Worm (Caenorhabditis elegans) whole organism, L4 larva: ENCODE measurements around the gene mmad-1.

Source experiments
- F26F4.8 ChIP-seq: fragments of 200-800 bp; sonication (Bioruptor generic); conservative IDR thresholded peaks from 2 replicates; pipeline ENCODE4 v1.3.6; 2022; ENCODE audit warnings: missing genetic modification characterization, missing compliant biosample characterization
- F37D6.2 ChIP-seq: sonication (generic microtip); optimal IDR thresholded peaks from 2 replicates; lab custom pipeline; 2016; ENCODE audit warnings: mild to moderate bottlenecking, missing genetic modification characterization, missing compliant biosample characterization
- T20F7.1 ChIP-seq: fragments of 200-800 bp; sonication (Bioruptor generic); optimal IDR thresholded peaks from 2 replicates; lab custom pipeline; 2018; ENCODE audit warnings: mild to moderate bottlenecking, missing genetic modification characterization, missing compliant biosample characterization
- Y48G9A.11 ChIP-seq: fragments of 200-800 bp; sonication (Bioruptor generic); IDR thresholded peaks from 2 replicates; pipeline ENCODE4 v1.3.6; 2022; ENCODE audit warnings: missing genetic modification reagents, missing genetic modification characterization, missing compliant biosample characterization
- aha-1 ChIP-seq: fragments of 150-350 bp; peaks from one replicate; lab custom pipeline; 2014; ENCODE audit warnings: missing biosample characterization, missing genetic modification characterization
- attf-4 ChIP-seq: sonication (generic microtip); optimal IDR thresholded peaks from 3 replicates; lab custom pipeline; 2017; ENCODE audit warnings: missing biosample characterization, missing genetic modification characterization
- ceh-82 ChIP-seq: sonication (generic microtip); optimal IDR thresholded peaks from 2 replicates; lab custom pipeline; 2017; ENCODE audit warnings: missing biosample characterization, missing genetic modification characterization
- ces-1 ChIP-seq: fragments of 150-350 bp; sonication (generic microtip); optimal IDR thresholded peaks from 4 replicates; lab custom pipeline; 2014; ENCODE audit warnings: missing biosample characterization, missing genetic modification reagents, missing genetic modification characterization
- daf-12 ChIP-seq: fragments of 150-350 bp; optimal IDR thresholded peaks from 2 replicates; lab custom pipeline; 2014; ENCODE audit warnings: missing biosample characterization, missing genetic modification reagents, missing genetic modification characterization
- daf-19 ChIP-seq: fragments of 200-800 bp; sonication (Bioruptor generic); conservative IDR thresholded peaks from 2 replicates; pipeline ENCODE4 v1.3.6; 2022; ENCODE audit warnings: missing genetic modification characterization, missing compliant biosample characterization
- daf-8 ChIP-seq: fragments of 200-800 bp; sonication (Bioruptor generic); IDR thresholded peaks from 2 replicates; pipeline ENCODE4 v1.3.6; 2022; ENCODE audit warnings: missing genetic modification characterization, missing compliant biosample characterization
- dmd-9 ChIP-seq: fragments of 200-800 bp; sonication (Bioruptor generic); IDR thresholded peaks from 2 replicates; pipeline ENCODE4 v1.3.6; 2022; ENCODE audit warnings: missing genetic modification reagents, missing genetic modification characterization, missing compliant biosample characterization
- dve-1 ChIP-seq: sonication (generic microtip); optimal IDR thresholded peaks from 2 replicates; lab custom pipeline; 2017; ENCODE audit warnings: antibody characterized with exemption, mild to moderate bottlenecking, missing genetic modification characterization, missing compliant biosample characterization; ENCODE audit not compliant: insufficient read depth
- gei-8 ChIP-seq: fragments of 200-800 bp; sonication (Bioruptor generic); optimal IDR thresholded peaks from 2 replicates; lab custom pipeline; 2018; ENCODE audit warnings: mild to moderate bottlenecking, missing genetic modification characterization, missing compliant biosample characterization
- hlh-11 ChIP-seq: fragments of 200-800 bp; sonication (Bioruptor generic); optimal IDR thresholded peaks from 2 replicates; lab custom pipeline; 2018; ENCODE audit warnings: mild to moderate bottlenecking, missing genetic modification characterization, missing compliant biosample characterization
- hlh-30 ChIP-seq: sonication (generic microtip); optimal IDR thresholded peaks from 2 replicates; lab custom pipeline; 2017; ENCODE audit warnings: antibody characterized with exemption, mild to moderate bottlenecking, missing genetic modification characterization, missing compliant biosample characterization; ENCODE audit not compliant: insufficient read depth
- jun-1 ChIP-seq: fragments of 150-350 bp; optimal IDR thresholded peaks from 2 replicates; lab custom pipeline; 2014; ENCODE audit warnings: missing biosample characterization, missing genetic modification reagents, missing genetic modification characterization
- lim-7 ChIP-seq: fragments of 200-800 bp; sonication (Bioruptor generic); IDR thresholded peaks from 2 replicates; pipeline ENCODE4 v1.3.6; 2022; ENCODE audit warnings: missing genetic modification characterization, missing compliant biosample characterization
- lin-13 ChIP-seq: fragments of 150-350 bp; optimal IDR thresholded peaks from 2 replicates; lab custom pipeline; 2014; ENCODE audit warnings: missing biosample characterization, missing genetic modification reagents, missing genetic modification characterization
- lin-15B ChIP-seq: fragments of 150-350 bp; sonication (generic microtip); optimal IDR thresholded peaks from 3 replicates; lab custom pipeline; 2014; ENCODE audit warnings: missing biosample characterization, missing genetic modification characterization
- lin-38 ChIP-seq: fragments of 200-800 bp; sonication (Bioruptor generic); IDR thresholded peaks from 2 replicates; pipeline ENCODE4 v1.3.6; 2022; ENCODE audit warnings: missing genetic modification reagents, missing genetic modification characterization, missing compliant biosample characterization
- madf-5 ChIP-seq, 2 experiments: fragments of 200-800 bp; sonication (Bioruptor generic); IDR thresholded peaks; 2 replicates each; pipeline ENCODE4 v1.3.6; 2022; ENCODE audit warnings: missing compliant biosample characterization in 2 of 2, missing genetic modification characterization in 2 of 2
- mep-1 ChIP-seq: fragments of 150-350 bp; sonication (generic microtip); optimal IDR thresholded peaks from 3 replicates; lab custom pipeline; 2014; ENCODE audit warnings: missing biosample characterization, missing genetic modification characterization
- mes-2 ChIP-seq: sonication (generic microtip); optimal IDR thresholded peaks from 2 replicates; lab custom pipeline; 2016; ENCODE audit warnings: missing genotype, mild to moderate bottlenecking, missing genetic modification characterization, missing compliant biosample characterization; ENCODE audit not compliant: poor library complexity, severe bottlenecking
- nhr-111 ChIP-seq: fragments of 200-800 bp; sonication (Bioruptor generic); optimal IDR thresholded peaks from 2 replicates; lab custom pipeline; 2018; ENCODE audit warnings: mild to moderate bottlenecking, missing genetic modification characterization, missing compliant biosample characterization
- nhr-25 ChIP-seq: sonication (generic microtip); optimal IDR thresholded peaks from 2 replicates; lab custom pipeline; 2017; ENCODE audit warnings: missing genetic modification characterization, mild to moderate bottlenecking, missing compliant biosample characterization, antibody characterized with exemption, moderate library complexity, borderline replicate concordance; ENCODE audit not compliant: insufficient read depth
- nhr-28 ChIP-seq: fragments of 150-350 bp; optimal IDR thresholded peaks from 2 replicates; lab custom pipeline; 2014; ENCODE audit warnings: missing biosample characterization, missing genetic modification characterization
- nhr-42 ChIP-seq: fragments of 200-800 bp; sonication (Bioruptor generic); IDR thresholded peaks from 2 replicates; pipeline ENCODE4 v1.3.6; 2022; ENCODE audit warnings: missing genetic modification characterization, missing compliant biosample characterization
- nhr-48 ChIP-seq: sonication (generic microtip); optimal IDR thresholded peaks from 2 replicates; lab custom pipeline; 2016; ENCODE audit warnings: mild to moderate bottlenecking, missing genetic modification characterization, missing compliant biosample characterization
- nhr-76 ChIP-seq: fragments of 150-350 bp; optimal IDR thresholded peaks from 2 replicates; lab custom pipeline; 2014; ENCODE audit warnings: missing biosample characterization, missing genetic modification characterization
- nhr-77 ChIP-seq: fragments of 150-350 bp; optimal IDR thresholded peaks from 2 replicates; lab custom pipeline; 2014; ENCODE audit warnings: missing biosample characterization, missing genetic modification characterization
- php-3 ChIP-seq: fragments of 200-800 bp; sonication (Bioruptor generic); IDR thresholded peaks from 2 replicates; pipeline ENCODE4 v1.3.6; 2022; ENCODE audit warnings: missing genetic modification reagents, missing genetic modification characterization, missing compliant biosample characterization
- rbr-2 ChIP-seq: sonication (generic microtip); optimal IDR thresholded peaks from 2 replicates; lab custom pipeline; 2016; ENCODE audit warnings: missing genotype, missing genetic modification characterization, missing compliant biosample characterization
- saeg-2 ChIP-seq: fragments of 200-800 bp; sonication (Bioruptor generic); IDR thresholded peaks from 2 replicates; pipeline ENCODE4 v1.3.6; 2022; ENCODE audit warnings: missing genetic modification reagents, missing genetic modification characterization, missing compliant biosample characterization
- sdz-12 ChIP-seq: fragments of 200-800 bp; sonication (Bioruptor generic); optimal IDR thresholded peaks from 2 replicates; lab custom pipeline; 2018; ENCODE audit warnings: mild to moderate bottlenecking, missing genetic modification characterization, missing compliant biosample characterization
- set-16 ChIP-seq: fragments of 200-800 bp; sonication (Bioruptor generic); IDR thresholded peaks from 2 replicates; pipeline ENCODE4 v1.3.6; 2022; ENCODE audit warnings: missing genetic modification reagents, missing genetic modification characterization, missing compliant biosample characterization
- unc-62 ChIP-seq, 3 experiments: fragments of 150-350 bp in 1 of 3; sonication (generic microtip); optimal IDR thresholded peaks in 2 of 3; peaks in 1 of 3; 1 replicate in 1 of 3; 2 replicates in 2 of 3; lab custom pipeline; 2014 to 2017; ENCODE audit warnings: missing biosample characterization in 3 of 3, missing genetic modification characterization in 3 of 3, missing genetic modification reagents in 3 of 3, missing genotype in 1 of 3
- zag-1 ChIP-seq: fragments of 150-350 bp; optimal IDR thresholded peaks from 2 replicates; lab custom pipeline; 2014; ENCODE audit warnings: missing biosample characterization, missing genetic modification characterization
- zfp-2 ChIP-seq: sonication (generic microtip); optimal IDR thresholded peaks from 2 replicates; lab custom pipeline; 2016; ENCODE audit warnings: mild to moderate bottlenecking, missing genetic modification characterization, missing compliant biosample characterization
- zip-2 ChIP-seq: fragments of 150-350 bp; optimal IDR thresholded peaks from 2 replicates; lab custom pipeline; 2014; ENCODE audit warnings: missing biosample characterization, missing genetic modification characterization

The mmad-1 gene

DNA sequence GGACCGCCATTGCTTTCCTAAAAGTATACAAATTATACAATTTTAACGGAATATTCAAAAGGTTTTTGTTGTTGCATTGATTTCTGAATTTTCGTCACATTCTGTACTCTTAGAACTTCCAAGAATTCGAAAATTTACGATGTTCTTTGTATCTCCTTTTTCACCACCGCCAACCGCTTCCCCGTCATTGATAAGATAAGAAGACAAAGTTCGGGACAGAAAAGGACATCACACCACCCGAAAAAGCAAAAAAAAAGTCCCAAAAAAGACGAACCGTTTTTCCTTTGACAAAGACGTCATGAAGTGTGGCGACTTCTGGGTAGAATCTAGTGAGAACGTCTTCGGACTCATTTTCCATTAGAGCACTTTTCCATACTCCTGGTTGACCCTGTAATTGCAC is 6.3 kb downstream of the mmad-1 start (continued):
- TF ChIP-seq sdz-12 (GFP tag; lab: Kevin White, UChicago), result no peak
- TF ChIP-seq dmd-9, result no peak
- no peak for TF ChIP-seq nhr-42 (GFP tag; lab: Robert Waterston, UW)
- no peak for TF ChIP-seq T20F7.1 (GFP tag; lab: Kevin White, UChicago)
- peak; percentile 17 for TF ChIP-seq hlh-30 (tag; lab: Kevin White, UChicago)
- no peak for TF ChIP-seq daf-12 (tag; lab: Kevin White, UChicago)
- peak; percentile 26 for TF ChIP-seq mep-1 (tag; lab: Kevin White, UChicago)
- TF ChIP-seq F37D6.2, result no peak
- no peak for TF ChIP-seq daf-19 (GFP tag; lab: Robert Waterston, UW)
- TF ChIP-seq lin-15B (tag; lab: Kevin White, UChicago), result no peak
- TF ChIP-seq gei-8 (GFP tag; lab: Kevin White, UChicago), result no peak
- TF ChIP-seq php-3 (GFP tag; lab: Robert Waterston, UW), result no peak
- TF ChIP-seq dve-1 (tag; lab: Kevin White, UChicago), result peak; percentile 24
- TF ChIP-seq ces-1 (GFP tag; lab: Kevin White, UChicago), result no peak
- TF ChIP-seq daf-8 (GFP tag; lab: Robert Waterston, UW), result no peak
- TF ChIP-seq F26F4.8, result no peak
- TF ChIP-seq zag-1, result no peak
- peak; percentile 33 for TF ChIP-seq lin-13
- peak; percentile 17 for TF ChIP-seq nhr-48 (tag; lab: Kevin White, UChicago)
- TF ChIP-seq lim-7, result no peak
- TF ChIP-seq nhr-76 (tag; lab: Kevin White, UChicago), result no peak

DNA sequence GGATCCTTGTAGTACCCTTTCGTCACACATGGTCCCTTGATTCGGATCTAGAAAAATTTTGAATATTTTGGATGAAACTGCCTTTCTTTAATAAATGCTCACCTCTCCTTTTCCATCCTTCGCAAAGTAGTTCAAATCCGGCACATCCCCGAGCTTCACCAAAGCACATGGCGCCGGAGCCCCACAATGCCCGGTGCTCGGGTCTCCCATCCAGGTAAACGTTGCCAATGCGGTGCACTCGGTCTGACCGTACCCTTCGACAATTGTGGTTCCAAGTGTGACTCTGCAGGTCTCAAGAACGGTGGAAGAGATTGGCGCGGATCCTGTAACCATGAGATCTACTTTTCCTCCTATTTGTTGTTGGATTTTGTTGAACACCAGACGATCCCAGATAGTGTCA is 8.0 kb downstream of the mmad-1 start:
- TF ChIP-seq unc-62 (GFP tag; optimal IDR thresholded peaks at IDR 0.05 in 1 of 2; lab: Kevin White, UChicago) (no peak), unc-62 (tag; optimal IDR thresholded peaks at IDR 0.05; lab: Kevin White, UChicago) (no peak), zfp-2 (tag; lab: Kevin White, UChicago) (no peak), set-16 (GFP tag; lab: Robert Waterston, UW) (peak; percentile 50), F37D6.2 (no peak)

DNA sequence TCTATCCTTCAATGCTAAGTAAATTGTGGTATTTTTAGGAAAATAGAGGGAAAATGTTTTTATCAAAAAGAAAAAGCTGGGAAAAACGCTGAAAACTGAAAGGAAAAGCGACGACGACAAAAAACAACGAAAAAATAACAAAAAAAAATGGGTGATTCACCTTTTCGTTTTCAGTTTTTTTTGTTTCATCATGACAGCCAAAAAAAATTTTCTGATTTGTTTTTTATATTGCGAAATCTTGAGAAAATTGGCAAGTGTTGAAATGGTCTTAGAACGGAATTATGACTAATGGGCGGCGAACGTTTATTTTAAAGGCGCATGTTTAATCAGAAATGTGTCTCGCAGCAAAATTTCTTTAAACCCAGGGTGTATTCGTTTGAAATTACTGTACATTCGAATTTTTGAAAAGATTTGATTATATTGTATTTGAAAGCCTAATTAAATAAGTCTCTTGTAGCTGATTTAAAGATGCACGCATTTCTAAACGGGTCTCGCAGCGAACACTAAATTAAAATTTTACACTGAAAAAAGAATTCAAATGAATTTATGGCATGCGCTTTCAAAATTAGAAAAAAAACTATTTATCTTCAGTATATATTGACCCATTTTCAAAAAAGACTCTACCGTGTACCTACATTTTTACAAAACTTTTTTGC is 12.9 kb downstream of the mmad-1 start:
- TF ChIP-seq unc-62 (GFP tag; optimal IDR thresholded peaks at IDR 0.05 in 1 of 2; lab: Kevin White, UChicago) (no peak), unc-62 (tag; optimal IDR thresholded peaks at IDR 0.05; lab: Kevin White, UChicago) (no peak), aha-1 (peak; percentile 96)
- TF ChIP-seq, all 104 proteins: peak for 1

DNA sequence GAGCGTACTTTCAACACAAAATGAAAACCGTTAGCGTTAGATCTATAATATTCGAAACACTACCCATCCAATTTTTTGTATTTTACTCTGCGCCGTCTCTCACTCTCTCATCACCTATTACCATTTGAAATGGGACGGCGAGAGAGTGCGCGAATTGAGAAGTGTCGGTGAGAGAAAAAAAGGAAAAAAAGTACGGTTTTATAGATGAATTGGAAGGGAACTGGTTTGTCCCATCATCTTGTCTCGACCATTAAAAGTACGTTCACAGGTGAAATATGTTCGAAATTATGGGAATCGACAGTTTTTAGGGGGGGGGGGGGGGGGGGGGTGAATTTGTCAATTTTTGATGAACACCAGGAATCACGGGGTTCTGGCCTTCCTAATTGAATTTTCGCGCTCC is 14.1 kb downstream of the mmad-1 start:
- TF ChIP-seq nhr-77 (tag; lab: Kevin White, UChicago) (no peak), saeg-2 (GFP tag; lab: Robert Waterston, UW) (no peak), rbr-2 (tag; lab: Kevin White, UChicago) (no peak), hlh-11 (peak; percentile 2), unc-62 (GFP tag; optimal IDR thresholded peaks at IDR 0.05 in 1 of 2; lab: Kevin White, UChicago) (peak in 1 of 2 experiments; percentile 18), unc-62 (tag; optimal IDR thresholded peaks at IDR 0.05; lab: Kevin White, UChicago) (no peak), attf-4 (no peak), Y48G9A.11 (GFP tag; lab: Robert Waterston, UW) (no peak), jun-1 (tag; lab: Kevin White, UChicago) (no peak), nhr-111 (GFP tag; lab: Kevin White, UChicago) (no peak), zip-2 (tag; lab: Kevin White, UChicago) (no peak), mes-2 (tag; lab: Kevin White, UChicago) (peak; percentile 21), nhr-25 (tag; lab: Kevin White, UChicago) (no peak), lin-38 (peak; percentile 41), madf-5 (GFP tag; IDR thresholded peaks at IDR 0.05; lab: Robert Waterston, UW) (no peak), nhr-28 (tag; lab: Kevin White, UChicago) (peak; percentile 6), mep-1 (tag; lab: Kevin White, UChicago) (no peak), dve-1 (tag; lab: Kevin White, UChicago) (no peak), nhr-76 (tag; lab: Kevin White, UChicago) (no peak), set-16 (GFP tag; lab: Robert Waterston, UW) (0 out of 2 replicates have a peak, but pooled peaks have one; percentile 9), php-3 (GFP tag; lab: Robert Waterston, UW) (no peak), ceh-82 (no peak)
